Fruit fly (Drosophila melanogaster) whole organism, embryonic: Measurements from ENCODE around the gene CG14694.

Experiments used
- Atf3 ChIP-seq: fragments of 200-800 bp; sonication (Bioruptor generic); optimal IDR thresholded peaks from 3 replicates; lab custom pipeline; 2016; ENCODE audit warnings: missing biosample characterization, missing genetic modification characterization
- BtbVII ChIP-seq: fragments of 200-800 bp; sonication (Bioruptor generic); optimal IDR thresholded peaks from 3 replicates; lab custom pipeline; 2017; ENCODE audit warnings: missing biosample characterization, mild to moderate bottlenecking, missing genetic modification characterization
- CG10654 ChIP-seq: fragments of 200-800 bp; sonication (Bioruptor generic); optimal IDR thresholded peaks from 2 replicates; lab custom pipeline; 2016; ENCODE audit warnings: missing biosample characterization, missing genetic modification characterization
- CG14667 ChIP-seq: fragments of 200-800 bp; sonication (Bioruptor generic); IDR thresholded peaks from 2 replicates; pipeline ENCODE4 v1.3.6; 2022; ENCODE audit warnings: missing biosample characterization, missing genetic modification characterization
- CG16779 ChIP-seq: fragments of 200-800 bp; sonication (Bioruptor generic); IDR thresholded peaks from 2 replicates; pipeline ENCODE4 v1.3.6; 2022; ENCODE audit warnings: missing biosample characterization, missing genetic modification characterization
- CG17385 ChIP-seq: fragments of 200-800 bp; sonication (Bioruptor generic); optimal IDR thresholded peaks from 3 replicates; lab custom pipeline; 2018; ENCODE audit warnings: missing biosample characterization, mild to moderate bottlenecking, missing genetic modification characterization
- CG18764 ChIP-seq: fragments of 200-800 bp; sonication (Bioruptor generic); optimal IDR thresholded peaks from 3 replicates; lab custom pipeline; 2016; ENCODE audit warnings: missing biosample characterization, missing genetic modification characterization
- CG2199 ChIP-seq: fragments of 200-800 bp; sonication (Bioruptor generic); IDR thresholded peaks from 3 replicates; pipeline ENCODE4 v1.3.6; 2022; ENCODE audit warnings: missing biosample characterization, missing genetic modification characterization
- CG32532 ChIP-seq: fragments of 200-800 bp; sonication (Bioruptor generic); IDR thresholded peaks from 2 replicates; pipeline ENCODE4 v1.3.6; 2022; ENCODE audit warnings: missing biosample characterization, missing genetic modification characterization
- CG33557 ChIP-seq: fragments of 200-800 bp; sonication (Bioruptor generic); optimal IDR thresholded peaks from 2 replicates; lab custom pipeline; 2019; ENCODE audit warnings: missing biosample characterization, mild to moderate bottlenecking, missing genetic modification characterization, moderate library complexity
- CG34422 ChIP-seq: fragments of 200-800 bp; sonication (Bioruptor generic); IDR thresholded peaks from 3 replicates; pipeline ENCODE4 v1.3.6; 2022; ENCODE audit warnings: missing biosample characterization, missing genetic modification characterization
- CG43689 ChIP-seq: fragments of 200-800 bp; sonication (Bioruptor generic); IDR thresholded peaks from 2 replicates; pipeline ENCODE4 v1.3.6; 2022; ENCODE audit warnings: missing biosample characterization, missing genetic modification characterization
- CG9609 ChIP-seq: fragments of 200-800 bp; sonication (Bioruptor generic); optimal IDR thresholded peaks from 3 replicates; lab custom pipeline; 2016; ENCODE audit warnings: missing biosample characterization, missing genetic modification characterization
- CoRest ChIP-seq: fragments of 200-800 bp; sonication (Bioruptor generic); optimal IDR thresholded peaks from 3 replicates; lab custom pipeline; 2018; ENCODE audit warnings: missing biosample characterization, mild to moderate bottlenecking, missing genetic modification characterization, moderate library complexity
- D19A ChIP-seq: fragments of 200-800 bp; optimal IDR thresholded peaks from 3 replicates; lab custom pipeline; 2019; ENCODE audit warnings: missing biosample characterization, mild to moderate bottlenecking, missing genetic modification characterization, moderate library complexity
- Dbx ChIP-seq: fragments of 200-800 bp; sonication (Bioruptor generic); IDR thresholded peaks from 3 replicates; pipeline ENCODE4 v1.3.6; 2022; ENCODE audit warnings: missing biosample characterization, missing genetic modification characterization
- Dref ChIP-seq: fragments of 200-800 bp; sonication (Bioruptor generic); IDR thresholded peaks from 2 replicates; pipeline ENCODE4 v1.3.6; 2022; ENCODE audit warnings: missing biosample characterization, missing genetic modification characterization
- Drgx ChIP-seq: fragments of 200-800 bp; sonication (Bioruptor generic); IDR thresholded peaks from 2 replicates; pipeline ENCODE4 v1.3.6; 2022; ENCODE audit warnings: missing biosample characterization, missing genetic modification characterization
- E2f1 ChIP-seq: fragments of 200-800 bp; sonication (Bioruptor generic); IDR thresholded peaks from 2 replicates; pipeline ENCODE4 v1.3.6; 2022; ENCODE audit warnings: missing biosample characterization, missing genetic modification characterization
- Eip74EF ChIP-seq, 2 experiments: fragments of 200-800 bp in 1 of 2; fragments of >200 bp in 1 of 2; sonication (Bioruptor generic) in 1 of 2; optimal IDR thresholded peaks; 2 replicates each; lab custom pipeline; 2017 to 2019; ENCODE audit warnings: missing biosample characterization in 2 of 2, missing genetic modification characterization in 2 of 2, mild to moderate bottlenecking in 1 of 2, moderate library complexity in 1 of 2
- HLH3B ChIP-seq: fragments of 200-800 bp; sonication (Bioruptor generic); IDR thresholded peaks from 2 replicates; pipeline ENCODE4 v1.3.6; 2022; ENCODE audit warnings: missing biosample characterization, missing genetic modification characterization
- Jarid2 ChIP-seq: fragments of 200-800 bp; sonication (Bioruptor generic); optimal IDR thresholded peaks from 3 replicates; lab custom pipeline; 2017; ENCODE audit warnings: mild to moderate bottlenecking, missing biosample characterization, missing genetic modification reagents, missing genetic modification characterization
- Lhr ChIP-seq: fragments of 200-800 bp; sonication (Bioruptor generic); optimal IDR thresholded peaks from 3 replicates; lab custom pipeline; 2017; ENCODE audit warnings: mild to moderate bottlenecking, missing biosample characterization, missing genetic modification reagents, missing genetic modification characterization
- Med ChIP-seq: fragments of 200-800 bp; sonication (Bioruptor generic); peaks from one replicate; lab custom pipeline; 2016; ENCODE audit warnings: missing biosample characterization, missing genetic modification characterization, mild to moderate bottlenecking, inconsistent platforms, moderate library complexity
- Mrtf ChIP-seq: fragments of 200-800 bp; sonication (Bioruptor generic); IDR thresholded peaks from 3 replicates; pipeline ENCODE4 v1.3.6; 2022; ENCODE audit warnings: missing biosample characterization, missing genetic modification characterization
- Oaz ChIP-seq: fragments of 200-800 bp; sonication (Bioruptor generic); IDR thresholded peaks from 2 replicates; pipeline ENCODE4 v1.3.6; 2022; ENCODE audit warnings: missing biosample characterization, missing genetic modification characterization
- PHDP ChIP-seq: fragments of 200-800 bp; sonication (Bioruptor generic); optimal IDR thresholded peaks from 3 replicates; lab custom pipeline; 2018; ENCODE audit warnings: missing biosample characterization, mild to moderate bottlenecking, missing genetic modification characterization, moderate library complexity
- Sry-β ChIP-seq: fragments of 200-800 bp; sonication (Bioruptor generic); optimal IDR thresholded peaks from 2 replicates; lab custom pipeline; 2018; ENCODE audit warnings: missing biosample characterization, mild to moderate bottlenecking, missing genetic modification characterization, moderate library complexity
- Usf ChIP-seq: fragments of 200-800 bp; sonication (Bioruptor generic); optimal IDR thresholded peaks from 2 replicates; lab custom pipeline; 2017; ENCODE audit warnings: missing genotype, missing biosample characterization, missing genetic modification characterization
- ap ChIP-seq: fragments of 200-800 bp; sonication (Bioruptor generic); IDR thresholded peaks from 2 replicates; pipeline ENCODE4 v1.3.6; 2022; ENCODE audit warnings: missing biosample characterization, missing genetic modification characterization
- bbx ChIP-seq: fragments of 200-800 bp; sonication (Bioruptor generic); IDR thresholded peaks from 2 replicates; pipeline ENCODE4 v1.3.6; 2022; ENCODE audit warnings: missing biosample characterization, missing genetic modification characterization; ENCODE audit not compliant: partially characterized antibody
- chinmo ChIP-seq: fragments of 200-800 bp; sonication (Bioruptor generic); IDR thresholded peaks from 4 replicates; pipeline ENCODE4 v1.3.6; 2022; ENCODE audit warnings: missing biosample characterization, missing genetic modification characterization; ENCODE audit not compliant: partially characterized antibody
- crp ChIP-seq, 2 experiments: fragments of 200-800 bp; sonication (Bioruptor generic); optimal IDR thresholded peaks; 2 replicates in 1 of 2; 3 replicates in 1 of 2; lab custom pipeline; 2017; ENCODE audit warnings: missing biosample characterization in 2 of 2, missing genetic modification characterization in 2 of 2, mild to moderate bottlenecking in 1 of 2, moderate library complexity in 1 of 2
- h ChIP-seq: fragments of >200 bp; optimal IDR thresholded peaks from 2 replicates; lab custom pipeline; 2017
- ken ChIP-seq: fragments of 200-800 bp; sonication (Bioruptor generic); IDR thresholded peaks from 3 replicates; pipeline ENCODE4 v1.3.6; 2022; ENCODE audit warnings: missing biosample characterization, missing genetic modification characterization
- knrl ChIP-seq: fragments of 200-800 bp; sonication (Bioruptor generic); IDR thresholded peaks from 3 replicates; pipeline ENCODE4 v1.3.6; 2022; ENCODE audit warnings: missing biosample characterization, missing genetic modification characterization; ENCODE audit not compliant: partially characterized antibody
- nmo ChIP-seq: fragments of 200-800 bp; sonication (Bioruptor generic); optimal IDR thresholded peaks from 2 replicates; lab custom pipeline; 2018; ENCODE audit warnings: missing biosample characterization, mild to moderate bottlenecking, missing genetic modification characterization, moderate library complexity
- odd ChIP-seq: fragments of 200-800 bp; sonication (Bioruptor generic); optimal IDR thresholded peaks from 2 replicates; lab custom pipeline; 2017; ENCODE audit warnings: missing biosample characterization, mild to moderate bottlenecking, missing genetic modification characterization
- peb ChIP-seq: fragments of 200-800 bp; sonication (Bioruptor generic); IDR thresholded peaks from 2 replicates; pipeline ENCODE4 v1.3.6; 2022; ENCODE audit warnings: missing biosample characterization, missing genetic modification characterization
- run ChIP-seq: fragments of 200-800 bp; sonication (Bioruptor generic); optimal IDR thresholded peaks from 3 replicates; lab custom pipeline; 2018; ENCODE audit warnings: missing biosample characterization, mild to moderate bottlenecking, missing genetic modification characterization
- scrt ChIP-seq: fragments of 200-800 bp; sonication (Bioruptor generic); optimal IDR thresholded peaks from 2 replicates; lab custom pipeline; 2018; ENCODE audit warnings: missing biosample characterization, mild to moderate bottlenecking, missing genetic modification characterization, moderate library complexity
- sna ChIP-seq: fragments of 200-800 bp; sonication (Bioruptor generic); IDR thresholded peaks from 2 replicates; pipeline ENCODE4 v1.3.6; 2022; ENCODE audit warnings: missing biosample characterization, missing genetic modification characterization; ENCODE audit not compliant: partially characterized antibody
- so ChIP-seq: fragments of 200-800 bp; sonication (Bioruptor generic); IDR thresholded peaks from 3 replicates; pipeline ENCODE4 v1.3.6; 2022; ENCODE audit warnings: missing biosample characterization, missing genetic modification characterization
- stc ChIP-seq: fragments of 200-800 bp; sonication (Bioruptor generic); IDR thresholded peaks from 2 replicates; pipeline ENCODE4 v1.3.6; 2022; ENCODE audit warnings: missing biosample characterization, missing genetic modification characterization
- sug ChIP-seq: fragments of 200-800 bp; optimal IDR thresholded peaks from 2 replicates; lab custom pipeline; 2019; ENCODE audit warnings: missing biosample characterization, mild to moderate bottlenecking, missing genetic modification characterization, moderate library complexity
- tup ChIP-seq: fragments of 200-800 bp; sonication (Bioruptor generic); optimal IDR thresholded peaks from 2 replicates; lab custom pipeline; 2016; ENCODE audit warnings: missing biosample characterization, mild to moderate bottlenecking, missing genetic modification characterization, moderate library complexity
- usp ChIP-seq: fragments of >200 bp; optimal IDR thresholded peaks from 2 replicates; lab custom pipeline; 2017; ENCODE audit warnings: missing biosample characterization, missing genetic modification characterization
- zen2 ChIP-seq: fragments of 200-800 bp; sonication (Bioruptor generic); IDR thresholded peaks from 3 replicates; pipeline ENCODE4 v1.3.6; 2022; ENCODE audit warnings: missing biosample characterization, missing genetic modification characterization; ENCODE audit not compliant: partially characterized antibody

Gene CG14694

DNA sequence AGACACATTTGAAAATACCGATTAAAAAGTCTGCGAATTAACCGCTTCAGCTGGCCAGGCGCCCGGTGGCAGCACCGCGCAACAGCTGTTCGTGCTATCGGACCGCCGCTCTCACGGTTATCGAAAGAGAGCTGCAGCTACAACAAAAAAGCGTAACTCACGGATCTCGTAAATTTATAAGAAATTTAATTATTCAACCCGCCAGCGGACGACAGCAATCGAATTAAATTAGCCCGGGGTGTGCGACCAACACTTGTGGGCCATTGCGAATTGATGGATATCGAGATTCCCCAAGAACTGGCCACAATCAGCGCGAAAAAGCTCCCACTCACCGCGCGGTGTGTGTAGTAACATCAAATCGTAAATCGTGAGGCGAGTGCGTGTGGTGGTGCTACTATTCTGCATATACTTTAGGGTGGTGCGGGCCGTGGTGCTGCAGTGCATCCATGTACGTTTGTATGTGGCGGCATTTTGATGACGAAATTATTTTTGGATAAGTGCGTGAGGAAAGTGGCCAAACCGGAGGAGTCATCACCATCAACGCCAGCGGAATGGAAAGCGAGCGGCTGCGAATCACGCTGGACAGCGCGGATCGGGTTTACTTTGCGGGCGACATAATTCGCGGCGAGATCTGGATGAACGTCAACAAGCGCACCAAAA lies 25.9 kb upstream of the CG14694 start, which contains the start of gene Leash (continued):
- TF ChIP-seq usp (GFP tag; lab: Kevin White, UChicago): no peak
- no peak for TF ChIP-seq Oaz
- TF ChIP-seq ap (GFP tag; lab: Robert Waterston, UW): no peak
- TF ChIP-seq Sry-β: peak; percentile 29
- TF ChIP-seq knrl: peak; percentile 26; the same call in 1 of the 3 replicates
- TF ChIP-seq CG2199: 0 out of 3 replicates have a peak, but pooled peaks have one; percentile 16
- no peak for TF ChIP-seq CG33557 (GFP tag; lab: Kevin White, UChicago)
- TF ChIP-seq nmo (GFP tag; lab: Kevin White, UChicago): no peak
- TF ChIP-seq odd (GFP tag; lab: Kevin White, UChicago): no peak
- peak; percentile 51; the same call in 1 of the 2 replicates for TF ChIP-seq sna
- TF ChIP-seq zen2: no peak; the same call in 2 of the 3 replicates
- no peak for TF ChIP-seq stc (GFP tag; lab: Robert Waterston, UW)
- no peak for TF ChIP-seq D19A
- TF ChIP-seq h (lab: Kevin White, UChicago): no peak
- peak; percentile 67 for TF ChIP-seq bbx
- TF ChIP-seq CG9609 (GFP tag; lab: Kevin White, UChicago): no peak

- TF ChIP-seq CG14667 (GFP tag; lab: Robert Waterston, UW) (no peak), sug (tag; lab: Kevin White, UChicago) (peak; percentile 77), Dref (0 out of 2 replicates have a peak, but pooled peaks have one; percentile 22), CG17385 (GFP tag; lab: Kevin White, UChicago) (peak; percentile 78), Jarid2 (GFP tag; lab: Kevin White, UChicago) (peak; percentile 45), Mrtf (GFP tag; lab: Robert Waterston, UW) (no peak), Med (GFP tag; lab: Kevin White, UChicago) (peak; percentile 78), run (no peak), chinmo (GFP tag; lab: Robert Waterston, UW) (0 out of 4 replicates have a peak, but pooled peaks have one; percentile 9), CoRest (peak; percentile 26), CG16779 (GFP tag; lab: Robert Waterston, UW) (peak; percentile 52; the same call in 1 of the 2 replicates), CG10654 (GFP tag; lab: Kevin White, UChicago) (no peak), E2f1 (GFP tag; lab: Robert Waterston, UW) (0 out of 2 replicates have a peak, but pooled peaks have one; percentile 15), CG18764 (no peak), CG34422 (GFP tag; lab: Robert Waterston, UW) (peak; percentile 59; the same call in 1 of the 3 replicates), Atf3 (GFP tag; lab: Kevin White, UChicago) (peak; percentile 5), Drgx (GFP tag; lab: Robert Waterston, UW) (0 out of 2 replicates have a peak, but pooled peaks have one; percentile 14), peb (GFP tag; lab: Robert Waterston, UW) (no peak), Usf (GFP tag; lab: Kevin White, UChicago) (no peak), tup (no peak), BtbVII (GFP tag; lab: Kevin White, UChicago) (peak; percentile 57), CG43689 (GFP tag; lab: Robert Waterston, UW) (no peak), CG32532 (GFP tag; lab: Robert Waterston, UW) (0 out of 2 replicates have a peak, but pooled peaks have one; percentile 27), so (peak; percentile 15; the same call in 1 of the 3 replicates), Lhr (GFP tag; lab: Kevin White, UChicago) (no peak), ken (GFP tag; lab: Robert Waterston, UW) (0 out of 3 replicates have a peak, but pooled peaks have one; percentile 36), scrt (GFP tag; lab: Kevin White, UChicago) (no peak), crp (GFP tag; optimal IDR thresholded peaks at IDR 0.05; lab: Kevin White, UChicago) (peak in 1 of 2 experiments; percentile 64), PHDP (tag; lab: Kevin White, UChicago) (no peak), HLH3B (no peak), Eip74EF (GFP tag; optimal IDR thresholded peaks at IDR 0.05; lab: Kevin White, UChicago) (peak in 1 of 2 experiments; percentile 63), Dbx (GFP tag; lab: Robert Waterston, UW) (peak; percentile 44; the same call in 1 of the 3 replicates)
These were observed 25.2 kb upstream of the CG14694 start, which contains the start of gene CG14696 for dm6 chr3R:10884678-10885421. CG14696 (minus strand) TSS chr3R:10885001.
